Worm (Caenorhabditis elegans): ENCODE measurements around the gene gbf-1.

The gbf-1 gene

DNA sequence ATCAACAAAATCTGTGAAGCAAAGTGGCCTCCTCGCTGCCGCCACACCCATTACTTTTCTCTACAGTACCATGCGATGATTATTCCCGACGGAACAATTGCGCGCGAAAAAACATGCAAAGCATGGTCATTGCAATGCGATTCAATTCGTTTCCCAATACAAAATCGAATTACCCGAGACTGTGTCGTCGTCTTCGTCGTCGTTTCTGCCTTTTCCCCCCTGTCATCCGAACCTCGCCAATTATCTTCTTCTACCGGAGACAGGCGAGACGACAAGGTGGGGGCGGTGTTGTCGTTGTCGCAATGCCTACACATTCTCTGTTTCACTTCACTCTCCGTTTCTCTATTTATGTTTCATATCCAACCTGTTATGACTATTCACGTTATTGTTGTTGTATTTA, 38.4 kb upstream of the gbf-1 start:
- TF ChIP-seq sma-9 (GFP tag; optimal IDR thresholded peaks at IDR 0.05): peak; percentile 5
- TF ChIP-seq sma-9 (tag; optimal IDR thresholded peaks at IDR 0.05): no peak
- no peak for TF ChIP-seq zag-1 (tag; optimal IDR thresholded peaks at IDR 0.05)
- TF ChIP-seq lsy-2 (tag; optimal IDR thresholded peaks at IDR 0.05): peak in 1 of 2 experiments; percentile 32
- no peak for TF ChIP-seq elt-3 (tag; optimal IDR thresholded peaks at IDR 0.05)
- TF ChIP-seq unc-39 (tag; optimal IDR thresholded peaks at IDR 0.05): no peak
- TF ChIP-seq sma-3 (GFP tag; optimal IDR thresholded peaks at IDR 0.05): peak; percentile 39
- TF ChIP-seq Y55F3AM.14 (GFP tag; optimal IDR thresholded peaks at IDR 0.05): no peak
- TF ChIP-seq unc-62 (GFP tag; optimal IDR thresholded peaks at IDR 0.05): no peak
- TF ChIP-seq snpc-4 (tag; optimal IDR thresholded peaks at IDR 0.05): no peak
- peak; percentile 56 for TF ChIP-seq nhr-25 (tag; optimal IDR thresholded peaks at IDR 0.05)
- TF ChIP-seq fos-1 (tag; optimal IDR thresholded peaks at IDR 0.05): peak; percentile 6
- no peak for TF ChIP-seq gmeb-1 (tag; optimal IDR thresholded peaks at IDR 0.05)
- peak; percentile 40 for TF ChIP-seq nhr-129 (tag; optimal IDR thresholded peaks at IDR 0.05)
- TF ChIP-seq aly-2 (tag; optimal IDR thresholded peaks at IDR 0.05): no peak
- peak; percentile 42 for TF ChIP-seq nhr-21 (tag; optimal IDR thresholded peaks at IDR 0.05)

DNA sequence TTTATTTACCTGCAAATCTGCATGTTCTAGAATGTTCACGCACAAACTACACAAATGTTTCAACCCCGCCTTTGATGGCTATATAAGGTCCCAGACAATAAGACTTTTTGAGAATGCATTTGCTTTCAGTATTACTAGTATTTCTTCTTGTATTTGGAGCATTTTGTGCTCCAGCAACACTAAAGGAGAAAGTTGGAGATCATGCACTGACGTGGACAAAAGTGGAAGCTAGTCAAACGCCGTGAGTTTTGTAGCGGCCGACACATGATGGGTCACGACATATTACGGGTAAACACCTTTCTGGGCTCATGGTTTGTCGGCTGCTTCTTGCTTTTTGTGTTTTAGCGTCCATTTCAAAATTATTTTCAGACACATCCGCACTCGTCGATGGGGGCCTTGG, 37.0 kb upstream of the gbf-1 start, which contains the start of gene C18D11.6:
Gene C18D11.6, plus strand, starts transcription at position 110 of the 400 bp plus-strand sequence.
- TF ChIP-seq lsy-2 (tag; optimal IDR thresholded peaks at IDR 0.05): no peak
- TF ChIP-seq snpc-4 (tag; optimal IDR thresholded peaks at IDR 0.05): no peak
- no peak for TF ChIP-seq F13H6.1 (tag; optimal IDR thresholded peaks at IDR 0.05)
- no peak for TF ChIP-seq elt-3 (tag; optimal IDR thresholded peaks at IDR 0.05)
- no peak for TF ChIP-seq ztf-11 (tag; optimal IDR thresholded peaks at IDR 0.05)
- TF ChIP-seq peb-1 (tag; optimal IDR thresholded peaks at IDR 0.05): no peak
- no peak for TF ChIP-seq C34F6.9 (tag; optimal IDR thresholded peaks at IDR 0.05)
- no peak for TF ChIP-seq ama-1 (optimal IDR thresholded peaks at IDR 0.05)
- no peak for TF ChIP-seq Y55F3AM.14 (GFP tag; optimal IDR thresholded peaks at IDR 0.05)
- TF ChIP-seq dmd-4 (tag; optimal IDR thresholded peaks at IDR 0.05): no peak
- no peak for TF ChIP-seq blmp-1 (tag; optimal IDR thresholded peaks at IDR 0.05; ENCODE audit: insufficient read depth)
- TF ChIP-seq lin-11 (tag; optimal IDR thresholded peaks at IDR 0.05): no peak
- no peak for TF ChIP-seq sma-3 (GFP tag; optimal IDR thresholded peaks at IDR 0.05)
- no peak for TF ChIP-seq ZK546.5 (tag; optimal IDR thresholded peaks at IDR 0.05)
- no peak for TF ChIP-seq nhr-237 (tag; optimal IDR thresholded peaks at IDR 0.05)
- TF ChIP-seq unc-62 (GFP tag; optimal IDR thresholded peaks at IDR 0.05): no peak
- TF ChIP-seq elt-1 (tag; optimal IDR thresholded peaks at IDR 0.05): no peak

DNA sequence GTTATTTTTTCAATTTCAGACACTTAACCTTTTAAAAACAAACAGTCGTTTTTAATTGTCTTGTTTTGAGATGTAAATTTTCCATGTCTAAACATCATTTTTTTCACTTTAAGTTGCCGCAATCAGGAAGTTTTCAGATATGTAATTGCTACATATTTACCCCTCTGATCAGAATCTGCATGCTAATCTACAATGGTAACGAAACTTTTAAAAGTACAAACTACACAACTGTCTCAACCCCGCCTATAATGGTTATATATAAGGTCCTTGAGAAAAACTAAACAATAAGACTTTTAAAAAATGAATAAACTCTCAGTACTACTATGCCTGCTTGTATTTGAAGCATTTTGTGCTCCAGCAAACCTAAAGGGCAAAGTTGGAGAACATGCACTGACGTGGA, 35.3 kb upstream of the gbf-1 start, which contains the start of gene C18D11.9:
Gene C18D11.9, plus strand, starts transcription at position 301 of the 400 bp plus-strand sequence.
- TF ChIP-seq nhr-129 (tag; optimal IDR thresholded peaks at IDR 0.05) (no peak), alr-1 (tag; optimal IDR thresholded peaks at IDR 0.05) (no peak), skn-1 (tag; optimal IDR thresholded peaks at IDR 0.05) (no peak), nhr-25 (tag; optimal IDR thresholded peaks at IDR 0.05) (no peak), peb-1 (tag; optimal IDR thresholded peaks at IDR 0.05) (no peak), F13H6.1 (tag; optimal IDR thresholded peaks at IDR 0.05) (no peak), unc-39 (tag; optimal IDR thresholded peaks at IDR 0.05) (no peak), mdl-1 (tag; optimal IDR thresholded peaks at IDR 0.05) (no peak)

DNA sequence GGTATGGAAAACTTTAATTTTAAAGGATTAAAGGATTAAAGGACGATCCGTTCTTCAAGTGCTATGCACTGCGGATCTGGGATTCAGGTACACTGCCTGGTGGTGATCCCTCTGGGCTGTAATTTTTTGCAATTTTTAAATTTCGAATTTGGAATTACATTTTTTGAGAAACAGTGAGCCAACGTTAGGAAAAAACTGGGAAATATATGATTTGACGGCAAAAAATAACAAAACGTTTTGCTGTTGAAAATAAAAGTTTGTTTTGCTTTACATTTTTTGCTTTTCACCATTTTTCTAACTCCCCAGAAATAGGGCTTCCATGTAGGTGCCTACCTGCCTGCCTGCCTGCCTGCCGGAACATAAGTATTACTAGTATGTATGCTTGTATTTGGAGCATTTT, 33.9 kb upstream of the gbf-1 start, which contains the start of gene C18D11.10:
Gene C18D11.10, plus strand, starts transcription at position 301 of the 400 bp plus-strand sequence.
- TF ChIP-seq nhr-23 (tag; optimal IDR thresholded peaks at IDR 0.05) (no peak), gmeb-1 (tag; optimal IDR thresholded peaks at IDR 0.05) (no peak), egl-27 (tag; optimal IDR thresholded peaks at IDR 0.05) (no peak), lsy-2 (tag; optimal IDR thresholded peaks at IDR 0.05) (no peak), snpc-4 (tag; optimal IDR thresholded peaks at IDR 0.05) (no peak), ama-1 (optimal IDR thresholded peaks at IDR 0.05) (no peak), sem-4 (tag; optimal IDR thresholded peaks at IDR 0.05) (no peak), skn-1 (tag; optimal IDR thresholded peaks at IDR 0.05) (no peak), Y55F3AM.14 (GFP tag; optimal IDR thresholded peaks at IDR 0.05) (no peak), mbf-1 (tag; optimal IDR thresholded peaks at IDR 0.05) (no peak), blmp-1 (tag; optimal IDR thresholded peaks at IDR 0.05; ENCODE audit: insufficient read depth) (no peak), lin-11 (tag; optimal IDR thresholded peaks at IDR 0.05) (no peak), ceh-82 (tag; optimal IDR thresholded peaks at IDR 0.05) (no peak), nhr-129 (tag; optimal IDR thresholded peaks at IDR 0.05) (no peak), nhr-21 (tag; optimal IDR thresholded peaks at IDR 0.05) (no peak), nhr-6 (tag; optimal IDR thresholded peaks at IDR 0.05) (no peak), unc-62 (GFP tag; optimal IDR thresholded peaks at IDR 0.05) (no peak)
